Fruit fly (Drosophila melanogaster) whole organism, embryonic: ENCODE measurements around the gene CG5828.
A peak's percentile ranks its signal among the peaks of the same experiment; 100 is the strongest.

Experiments
- B-H2 ChIP-seq: fragments of 200-800 bp; sonication (Bioruptor generic); optimal IDR thresholded peaks from 2 replicates; lab custom pipeline; 2018; ENCODE audit warnings: missing biosample characterization, mild to moderate bottlenecking, missing genetic modification characterization
- CG10209 ChIP-seq: fragments of 200-800 bp; sonication (Bioruptor generic); optimal IDR thresholded peaks from 3 replicates; lab custom pipeline; 2017; ENCODE audit warnings: missing biosample characterization, mild to moderate bottlenecking, missing genetic modification characterization, missing genetic modification reagents
- CG10431 ChIP-seq: fragments of 200-800 bp; sonication (Bioruptor generic); optimal IDR thresholded peaks from 3 replicates; lab custom pipeline; 2018; ENCODE audit warnings: missing biosample characterization, mild to moderate bottlenecking, missing genetic modification characterization
- CG11093 ChIP-seq: fragments of 200-800 bp; sonication (Bioruptor generic); IDR thresholded peaks from 3 replicates; pipeline ENCODE4 v1.3.6; 2022; ENCODE audit warnings: missing biosample characterization, missing genetic modification characterization
- CG11504 ChIP-seq: fragments of 200-800 bp; sonication (Bioruptor generic); optimal IDR thresholded peaks from 3 replicates; lab custom pipeline; 2019; ENCODE audit warnings: missing biosample characterization, mild to moderate bottlenecking, missing genetic modification characterization, moderate library complexity
- CG11560 ChIP-seq: fragments of 200-800 bp; sonication (Bioruptor generic); IDR thresholded peaks from 3 replicates; pipeline ENCODE4 v1.3.6; 2022; ENCODE audit warnings: missing biosample characterization, missing genetic modification characterization
- CG12071 ChIP-seq: fragments of 200-800 bp; sonication (Bioruptor generic); optimal IDR thresholded peaks from 3 replicates; lab custom pipeline; 2018; ENCODE audit warnings: missing biosample characterization, mild to moderate bottlenecking, missing genetic modification characterization
- CG12236 ChIP-seq: fragments of 200-800 bp; sonication (Bioruptor generic); optimal IDR thresholded peaks from 2 replicates; lab custom pipeline; 2016; ENCODE audit warnings: missing biosample characterization, missing genetic modification characterization
- CG12391 ChIP-seq: fragments of 200-800 bp; sonication (Bioruptor generic); optimal IDR thresholded peaks from 3 replicates; lab custom pipeline; 2018; ENCODE audit warnings: missing biosample characterization, mild to moderate bottlenecking, missing genetic modification characterization, moderate library complexity
- CG12659 ChIP-seq: fragments of 200-800 bp; sonication (Bioruptor generic); optimal IDR thresholded peaks from 3 replicates; lab custom pipeline; 2017; ENCODE audit warnings: mild to moderate bottlenecking, missing biosample characterization, missing genetic modification reagents, missing genetic modification characterization
- CG12744 ChIP-seq: fragments of 200-800 bp; sonication (Bioruptor generic); optimal IDR thresholded peaks from 2 replicates; lab custom pipeline; 2016; ENCODE audit warnings: missing biosample characterization, missing genetic modification characterization
- CG13296 ChIP-seq: fragments of 200-800 bp; sonication (Bioruptor generic); optimal IDR thresholded peaks from 3 replicates; lab custom pipeline; 2018; ENCODE audit warnings: missing biosample characterization, mild to moderate bottlenecking, missing genetic modification characterization
- CG15601 ChIP-seq: fragments of 200-800 bp; sonication (Bioruptor generic); optimal IDR thresholded peaks from 3 replicates; lab custom pipeline; 2019; ENCODE audit warnings: missing biosample characterization, mild to moderate bottlenecking, missing genetic modification characterization, moderate library complexity
- CG1832 ChIP-seq: fragments of 200-800 bp; sonication (Bioruptor generic); optimal IDR thresholded peaks from 2 replicates; lab custom pipeline; 2017; ENCODE audit warnings: missing biosample characterization, mild to moderate bottlenecking, missing genetic modification characterization, inconsistent platforms
- CG31388 ChIP-seq: fragments of 200-800 bp; sonication (Bioruptor generic); optimal IDR thresholded peaks from 2 replicates; lab custom pipeline; 2016; ENCODE audit warnings: missing biosample characterization, missing genetic modification characterization
- CG34376 ChIP-seq: fragments of 200-800 bp; sonication (Bioruptor generic); optimal IDR thresholded peaks from 2 replicates; lab custom pipeline; 2018; ENCODE audit warnings: missing biosample characterization, mild to moderate bottlenecking, missing genetic modification characterization
- CG34422 ChIP-seq: fragments of 200-800 bp; sonication (Bioruptor generic); IDR thresholded peaks from 3 replicates; pipeline ENCODE4 v1.3.6; 2022; ENCODE audit warnings: missing biosample characterization, missing genetic modification characterization
- CG3726 ChIP-seq: fragments of 200-800 bp; sonication (Bioruptor generic); IDR thresholded peaks from 3 replicates; pipeline ENCODE4, ENCODE4 v1.3.6; 2022; ENCODE audit warnings: missing biosample characterization, missing genetic modification characterization
- CG42726 ChIP-seq: fragments of 200-800 bp; sonication (Bioruptor generic); IDR thresholded peaks from 2 replicates; pipeline ENCODE4 v1.3.6; 2022; ENCODE audit warnings: missing biosample characterization, missing genetic modification characterization; ENCODE audit not compliant: partially characterized antibody
- CG7928 ChIP-seq: fragments of 200-800 bp; sonication (Bioruptor generic); optimal IDR thresholded peaks from 2 replicates; lab custom pipeline; 2017; ENCODE audit warnings: missing biosample characterization, mild to moderate bottlenecking, missing genetic modification characterization
- CG9215 ChIP-seq: fragments of 200-800 bp; sonication (Bioruptor generic); IDR thresholded peaks from 2 replicates; pipeline ENCODE4 v1.3.6; 2022; ENCODE audit warnings: missing biosample characterization, missing genetic modification characterization
- CG9932 ChIP-seq: fragments of 200-800 bp; sonication (Bioruptor generic); IDR thresholded peaks from 2 replicates; pipeline ENCODE4 v1.3.6; 2022; ENCODE audit warnings: missing biosample characterization, missing genetic modification characterization
- CkIIα-i1 ChIP-seq: fragments of 200-800 bp; sonication (Bioruptor generic); IDR thresholded peaks from 2 replicates; pipeline ENCODE4 v1.3.6; 2022; ENCODE audit warnings: missing biosample characterization, missing genetic modification characterization
- Dp ChIP-seq: fragments of 200-800 bp; sonication (Bioruptor generic); optimal IDR thresholded peaks from 2 replicates; lab custom pipeline; 2018; ENCODE audit warnings: missing biosample characterization, mild to moderate bottlenecking, missing genetic modification characterization, moderate library complexity
- Fer1 ChIP-seq: fragments of 200-800 bp; sonication (Bioruptor generic); optimal IDR thresholded peaks from 2 replicates; lab custom pipeline; 2017; ENCODE audit warnings: missing biosample characterization, mild to moderate bottlenecking, missing genetic modification characterization
- HLH4C ChIP-seq: fragments of 200-800 bp; sonication (Bioruptor generic); IDR thresholded peaks from 3 replicates; pipeline ENCODE4 v1.3.6; 2022; ENCODE audit warnings: missing biosample characterization, missing genetic modification characterization; ENCODE audit not compliant: partially characterized antibody
- Hr51 ChIP-seq, 2 experiments: fragments of 200-800 bp; sonication (Bioruptor generic); optimal IDR thresholded peaks; 2 replicates in 1 of 2; 3 replicates in 1 of 2; lab custom pipeline; 2016 to 2018; ENCODE audit warnings: missing biosample characterization in 2 of 2, missing genetic modification characterization in 2 of 2, mild to moderate bottlenecking in 1 of 2, moderate library complexity in 1 of 2
- NC2α ChIP-seq: fragments of 200-800 bp; sonication (Bioruptor generic); optimal IDR thresholded peaks from 2 replicates; lab custom pipeline; 2016; ENCODE audit warnings: missing biosample characterization, missing genetic modification characterization
- Rx ChIP-seq: fragments of 200-800 bp; sonication (Bioruptor generic); IDR thresholded peaks from 2 replicates; pipeline ENCODE4 v1.3.6; 2022; ENCODE audit warnings: missing biosample characterization, missing genetic modification characterization
- Side ChIP-seq: fragments of 200-800 bp; sonication (Bioruptor generic); optimal IDR thresholded peaks from 2 replicates; lab custom pipeline; 2016; ENCODE audit warnings: missing biosample characterization, missing genetic modification characterization
- Stat92E ChIP-seq, 3 experiments: fragments of >200 bp in 2 of 3; fragments of 200-800 bp in 1 of 3; sonication (Bioruptor generic) in 1 of 3; optimal IDR thresholded peaks; 2 replicates each; lab custom pipeline; 2017 to 2019; ENCODE audit warnings: missing biosample characterization in 3 of 3, missing genetic modification characterization in 3 of 3, mild to moderate bottlenecking in 1 of 3, moderate library complexity in 1 of 3
- TFAM ChIP-seq: fragments of 200-800 bp; sonication (Bioruptor generic); optimal IDR thresholded peaks from 2 replicates; lab custom pipeline; 2017; ENCODE audit warnings: missing biosample characterization, missing genetic modification characterization, inconsistent platforms
- Xbp1 ChIP-seq: fragments of 200-800 bp; sonication (Bioruptor generic); optimal IDR thresholded peaks from 3 replicates; lab custom pipeline; 2016; ENCODE audit warnings: missing biosample characterization, mild to moderate bottlenecking, missing genetic modification characterization
- YL-1 ChIP-seq: fragments of 200-800 bp; sonication (Bioruptor generic); optimal IDR thresholded peaks from 3 replicates; lab custom pipeline; 2017; ENCODE audit warnings: missing biosample characterization, mild to moderate bottlenecking, missing genetic modification characterization
- abd-A ChIP-seq: fragments of 200-800 bp; sonication (Bioruptor generic); optimal IDR thresholded peaks from 3 replicates; lab custom pipeline; 2019; ENCODE audit warnings: missing biosample characterization, mild to moderate bottlenecking, missing genetic modification characterization, moderate library complexity
- cwo ChIP-seq: fragments of 200-800 bp; sonication (Bioruptor generic); optimal IDR thresholded peaks from 3 replicates; lab custom pipeline; 2017; ENCODE audit warnings: missing biosample characterization, missing genetic modification characterization, mild to moderate bottlenecking, moderate library complexity, missing genetic modification reagents
- danr ChIP-seq: fragments of 200-800 bp; sonication (Bioruptor generic); IDR thresholded peaks from 2 replicates; pipeline ENCODE4 v1.3.6; 2022; ENCODE audit warnings: missing biosample characterization, missing genetic modification characterization
- gce ChIP-seq: fragments of 200-800 bp; sonication (Bioruptor generic); IDR thresholded peaks from 3 replicates; pipeline ENCODE4 v1.3.6; 2022; ENCODE audit warnings: missing biosample characterization, missing genetic modification characterization
- gcm ChIP-seq: fragments of 200-800 bp; sonication (Bioruptor generic); optimal IDR thresholded peaks from 2 replicates; lab custom pipeline; 2019; ENCODE audit warnings: missing biosample characterization, mild to moderate bottlenecking, missing genetic modification characterization, moderate library complexity
- grau ChIP-seq: fragments of 200-800 bp; optimal IDR thresholded peaks from 3 replicates; lab custom pipeline; 2019; ENCODE audit warnings: missing biosample characterization, mild to moderate bottlenecking, missing genetic modification characterization, moderate library complexity
- nmo ChIP-seq: fragments of 200-800 bp; sonication (Bioruptor generic); optimal IDR thresholded peaks from 2 replicates; lab custom pipeline; 2018; ENCODE audit warnings: missing biosample characterization, mild to moderate bottlenecking, missing genetic modification characterization, moderate library complexity
- nom ChIP-seq: fragments of 200-800 bp; sonication (Bioruptor generic); optimal IDR thresholded peaks from 2 replicates; lab custom pipeline; 2017; ENCODE audit warnings: missing biosample characterization, missing genetic modification characterization, mild to moderate bottlenecking, moderate library complexity, missing genetic modification reagents
- peb ChIP-seq: fragments of 200-800 bp; sonication (Bioruptor generic); IDR thresholded peaks from 2 replicates; pipeline ENCODE4 v1.3.6; 2022; ENCODE audit warnings: missing biosample characterization, missing genetic modification characterization
- pros ChIP-seq: fragments of 200-800 bp; sonication (Bioruptor generic); optimal IDR thresholded peaks from 3 replicates; lab custom pipeline; 2019; ENCODE audit warnings: missing biosample characterization, mild to moderate bottlenecking, missing genetic modification characterization, moderate library complexity
- sens-2 ChIP-seq: fragments of 200-800 bp; sonication (Bioruptor generic); IDR thresholded peaks from 2 replicates; pipeline ENCODE4 v1.3.6; 2022; ENCODE audit warnings: missing biosample characterization, missing genetic modification characterization
- tio ChIP-seq: fragments of 200-800 bp; sonication (Bioruptor generic); optimal IDR thresholded peaks from 2 replicates; lab custom pipeline; 2017; ENCODE audit warnings: missing biosample characterization, missing genetic modification characterization, inconsistent platforms
- tll ChIP-seq, 2 experiments: fragments of 200-800 bp in 1 of 2; fragments of >200 bp in 1 of 2; sonication (Bioruptor generic) in 1 of 2; optimal IDR thresholded peaks; 2 replicates each; lab custom pipeline; 2017 to 2019; ENCODE audit warnings: missing biosample characterization in 2 of 2, missing genetic modification characterization in 2 of 2, mild to moderate bottlenecking in 1 of 2, moderate library complexity in 1 of 2
- usp ChIP-seq: fragments of >200 bp; optimal IDR thresholded peaks from 2 replicates; lab custom pipeline; 2017; ENCODE audit warnings: missing biosample characterization, missing genetic modification characterization
- vfl ChIP-seq: fragments of 200-800 bp; sonication (Bioruptor generic); optimal IDR thresholded peaks from 2 replicates; lab custom pipeline; 2016; ENCODE audit warnings: missing biosample characterization, missing genetic modification characterization
- wek ChIP-seq: fragments of 200-800 bp; sonication (Bioruptor generic); optimal IDR thresholded peaks from 3 replicates; lab custom pipeline; 2018; ENCODE audit warnings: missing biosample characterization, mild to moderate bottlenecking, missing genetic modification characterization, moderate library complexity

CG5828 gene

DNA sequence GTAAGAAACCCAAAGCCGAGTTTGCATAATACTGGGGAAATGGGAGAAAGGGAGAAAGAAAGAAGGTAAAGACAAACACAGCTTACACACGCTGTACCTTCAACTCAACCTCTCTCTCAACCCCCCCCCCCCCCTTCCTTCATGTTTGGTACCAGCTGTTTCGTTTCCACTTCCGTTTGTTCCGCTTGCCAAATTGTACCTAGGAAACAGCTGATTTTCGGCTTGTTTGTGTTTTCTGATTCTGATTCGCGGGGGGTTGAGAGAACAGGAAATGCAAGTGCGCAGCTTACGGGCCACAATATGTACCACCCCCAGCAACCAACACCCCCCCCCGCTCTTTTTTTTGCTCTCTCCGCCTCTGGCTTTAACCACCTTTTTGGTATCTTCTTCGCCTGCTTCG is 29.8 kb upstream of the CG5828 start (continued):
- TF ChIP-seq grau = no peak
- TF ChIP-seq HLH4C (GFP tag; lab: Robert Waterston, UW) = no peak
- TF ChIP-seq usp (GFP tag; lab: Kevin White, UChicago) = no peak
- TF ChIP-seq CG10209 (GFP tag; lab: Kevin White, UChicago) = no peak
- TF ChIP-seq Xbp1 = no peak
- no peak for TF ChIP-seq CG7928 (GFP tag; lab: Kevin White, UChicago)
- TF ChIP-seq CG10431 (GFP tag; lab: Kevin White, UChicago) = no peak
- TF ChIP-seq CG12391 (tag; lab: Kevin White, UChicago) = no peak
- TF ChIP-seq peb (GFP tag; lab: Robert Waterston, UW) = no peak
- TF ChIP-seq nmo (GFP tag; lab: Kevin White, UChicago) = no peak
- no peak for TF ChIP-seq CG11560 (tag; lab: Robert Waterston, UW)
- TF ChIP-seq gcm (GFP tag; lab: Kevin White, UChicago) = no peak
- TF ChIP-seq tll (GFP tag; optimal IDR thresholded peaks at IDR 0.05; lab: Kevin White, UChicago) = no peak
- no peak for TF ChIP-seq gce
- TF ChIP-seq CG31388 (GFP tag; lab: Kevin White, UChicago) = no peak
- no peak for TF ChIP-seq cwo (GFP tag; lab: Kevin White, UChicago)
- TF ChIP-seq CG11093 (GFP tag; lab: Robert Waterston, UW) = no peak
- no peak for TF ChIP-seq tio (GFP tag; lab: Kevin White, UChicago)
- no peak for TF ChIP-seq CG12659 (GFP tag; lab: Kevin White, UChicago)
- peak; percentile 29 for TF ChIP-seq CG13296 (GFP tag; lab: Kevin White, UChicago)
- TF ChIP-seq CG12236 (GFP tag; lab: Kevin White, UChicago) = no peak
- no peak for TF ChIP-seq CG12744 (GFP tag; lab: Kevin White, UChicago)
- no peak for TF ChIP-seq B-H2 (GFP tag; lab: Kevin White, UChicago)
- no peak for TF ChIP-seq CkIIα-i1 (GFP tag; lab: Robert Waterston, UW)
- no peak for TF ChIP-seq CG3726 (GFP tag; lab: Robert Waterston, UW)
- peak; percentile 26 for TF ChIP-seq wek (GFP tag; lab: Kevin White, UChicago)
- no peak for TF ChIP-seq CG11504 (tag; lab: Kevin White, UChicago)
- TF ChIP-seq YL-1 (GFP tag; lab: Kevin White, UChicago) = no peak
- peak; percentile 39 for TF ChIP-seq CG12071 (GFP tag; lab: Kevin White, UChicago)
- TF ChIP-seq Rx (GFP tag; lab: Robert Waterston, UW) = no peak
- peak; percentile 50 for TF ChIP-seq CG34376
- no peak for TF ChIP-seq vfl (GFP tag; lab: Kevin White, UChicago)
- no peak for TF ChIP-seq CG1832
- TF ChIP-seq nom (GFP tag; lab: Kevin White, UChicago) = no peak
- no peak for TF ChIP-seq Side (GFP tag; lab: Kevin White, UChicago)
- peak in 1 of 2 experiments; percentile 34 for TF ChIP-seq Hr51 (GFP tag; optimal IDR thresholded peaks at IDR 0.05; lab: Kevin White, UChicago)
- no peak for TF ChIP-seq danr (GFP tag; lab: Robert Waterston, UW)
- peak; percentile 52 for TF ChIP-seq Fer1 (GFP tag; lab: Kevin White, UChicago)
- no peak for TF ChIP-seq Dp
- TF ChIP-seq TFAM (GFP tag; lab: Kevin White, UChicago) = no peak
- TF ChIP-seq sens-2 (GFP tag; lab: Robert Waterston, UW) = no peak
- peak; percentile 58 for TF ChIP-seq pros (GFP tag; lab: Kevin White, UChicago)
- no peak for TF ChIP-seq CG42726 (GFP tag; lab: Robert Waterston, UW)
- no peak for TF ChIP-seq CG9215 (GFP tag; lab: Robert Waterston, UW)
- TF ChIP-seq abd-A (tag; lab: Kevin White, UChicago) = peak; percentile 65
- no peak for TF ChIP-seq NC2α
- no peak for TF ChIP-seq CG15601 (tag; lab: Kevin White, UChicago)
- no peak for TF ChIP-seq CG9932
- TF ChIP-seq CG34422 (GFP tag; lab: Robert Waterston, UW) = 0 out of 3 replicates have a peak, but pooled peaks have one; percentile 44
- no peak for TF ChIP-seq Stat92E (GFP tag; optimal IDR thresholded peaks at IDR 0.05; lab: Kevin White, UChicago)
